Fruit fly (Drosophila melanogaster) whole organism, pupa: ENCODE results near the gene CG6000.

ENCODE experiments used
- CG17806 ChIP-seq: fragments of 200-800 bp; sonication (Bioruptor generic); optimal IDR thresholded peaks from 2 replicates; lab custom pipeline; 2018; ENCODE audit warnings: missing biosample characterization, mild to moderate bottlenecking, missing genetic modification characterization, moderate library complexity
- CG4496 ChIP-seq: fragments of 200-800 bp; sonication (Bioruptor generic); IDR thresholded peaks from 3 replicates; pipeline ENCODE4 v1.3.6; 2022; ENCODE audit warnings: missing biosample characterization, missing genetic modification characterization
- CG8159 ChIP-seq: fragments of 200-800 bp; sonication (Bioruptor generic); optimal IDR thresholded peaks from 3 replicates; lab custom pipeline; 2018; ENCODE audit warnings: missing biosample characterization, mild to moderate bottlenecking, missing genetic modification characterization, moderate library complexity
- CG9948 ChIP-seq: fragments of 200-800 bp; sonication (Bioruptor generic); optimal IDR thresholded peaks from 2 replicates; lab custom pipeline; 2018; ENCODE audit warnings: missing biosample characterization, mild to moderate bottlenecking, missing genetic modification characterization, moderate library complexity
- Ets98B ChIP-seq: fragments of 200-800 bp; sonication (Bioruptor generic); IDR thresholded peaks from 2 replicates; pipeline ENCODE4 v1.3.6; 2022; ENCODE audit warnings: missing biosample characterization, missing genetic modification characterization
- Pif1A ChIP-seq: fragments of 200-800 bp; sonication (Bioruptor generic); optimal IDR thresholded peaks from 3 replicates; lab custom pipeline; 2016; ENCODE audit warnings: missing biosample characterization, missing genetic modification characterization

dm6 chr3R:24068830-24069229, 14.6 kb downstream of the CG6000 start:
- no peak for TF ChIP-seq CG8159 (tag; lab: Kevin White, UChicago)
- no peak for TF ChIP-seq CG17806 (tag; lab: Kevin White, UChicago)
- no peak for TF ChIP-seq CG9948 (tag; lab: Kevin White, UChicago)
- no peak for TF ChIP-seq Ets98B (GFP tag; lab: Robert Waterston, UW)
- TF ChIP-seq CG4496 (GFP tag; lab: Robert Waterston, UW) = no peak
- no peak for TF ChIP-seq Pif1A (GFP tag; lab: Kevin White, UChicago)
